Worm (Caenorhabditis elegans) whole organism, mixed stage, embryonic: Measurements from ENCODE around the gene F55H2.8.
A peak's percentile ranks its signal among the peaks of the same experiment; 100 is the strongest.

ENCODE experiments used
- M03D4.4 ChIP-seq: sonication (generic microtip); optimal IDR thresholded peaks from 2 replicates; lab custom pipeline; 2017; ENCODE audit warnings: mild to moderate bottlenecking, missing genetic modification characterization, missing compliant biosample characterization
- bed-3 ChIP-seq: fragments of 200-800 bp; sonication (Bioruptor generic); optimal IDR thresholded peaks from 3 replicates; lab custom pipeline; 2018; ENCODE audit warnings: mild to moderate bottlenecking, missing genetic modification characterization, moderate library complexity, missing compliant biosample characterization
- blmp-1 ChIP-seq: fragments of 150-350 bp; optimal IDR thresholded peaks from 2 replicates; lab custom pipeline; 2014; ENCODE audit warnings: missing biosample characterization, missing genetic modification characterization
- ceh-39 ChIP-seq: fragments of 150-350 bp; optimal IDR thresholded peaks from 2 replicates; lab custom pipeline; 2014; ENCODE audit warnings: missing biosample characterization, missing genetic modification characterization
- ceh-43 ChIP-seq: fragments of 200-800 bp; sonication (Bioruptor generic); optimal IDR thresholded peaks from 2 replicates; lab custom pipeline; 2018; ENCODE audit warnings: mild to moderate bottlenecking, missing genetic modification characterization, moderate library complexity, missing compliant biosample characterization
- ceh-83 ChIP-seq: fragments of 200-800 bp; sonication (Bioruptor generic); optimal IDR thresholded peaks from 2 replicates; lab custom pipeline; 2018; ENCODE audit warnings: mild to moderate bottlenecking, missing genetic modification characterization, missing compliant biosample characterization
- ces-1 ChIP-seq: fragments of 150-350 bp; optimal IDR thresholded peaks from 2 replicates; lab custom pipeline; 2014; ENCODE audit warnings: missing biosample characterization, missing genetic modification reagents, missing genetic modification characterization
- cnd-1 ChIP-seq: fragments of 200-800 bp; sonication (Bioruptor generic); optimal IDR thresholded peaks from 2 replicates; lab custom pipeline; 2018; ENCODE audit warnings: mild to moderate bottlenecking, missing genetic modification characterization, missing compliant biosample characterization
- drap-1 ChIP-seq: fragments of 200-800 bp; sonication (Bioruptor generic); optimal IDR thresholded peaks from 3 replicates; lab custom pipeline; 2018; ENCODE audit warnings: mild to moderate bottlenecking, missing genetic modification characterization, missing compliant biosample characterization
- elt-1 ChIP-seq: sonication (generic microtip); optimal IDR thresholded peaks from 2 replicates; lab custom pipeline; 2017; ENCODE audit warnings: missing genetic modification characterization, mild to moderate bottlenecking, missing compliant biosample characterization, antibody characterized with exemption, moderate library complexity, borderline replicate concordance; ENCODE audit not compliant: insufficient read depth
- elt-3 ChIP-seq: fragments of 150-350 bp; optimal IDR thresholded peaks from 2 replicates; lab custom pipeline; 2014; ENCODE audit warnings: missing biosample characterization, missing genetic modification characterization
- flh-1 ChIP-seq: fragments of 200-800 bp; sonication (Bioruptor generic); optimal IDR thresholded peaks from 2 replicates; lab custom pipeline; 2018; ENCODE audit warnings: mild to moderate bottlenecking, missing genetic modification characterization, moderate library complexity, missing compliant biosample characterization
- hlh-1 ChIP-seq: fragments of 150-350 bp; optimal IDR thresholded peaks from 2 replicates; lab custom pipeline; 2014; ENCODE audit warnings: missing biosample characterization, missing genetic modification reagents, missing genetic modification characterization
- lin-32 ChIP-seq: fragments of 200-800 bp; sonication (Bioruptor generic); optimal IDR thresholded peaks from 2 replicates; lab custom pipeline; 2018; ENCODE audit warnings: mild to moderate bottlenecking, missing genetic modification characterization, missing compliant biosample characterization
- lsy-2 ChIP-seq: fragments of 150-350 bp; optimal IDR thresholded peaks from 2 replicates; lab custom pipeline; 2014; ENCODE audit warnings: missing biosample characterization, missing genetic modification characterization
- mab-5 ChIP-seq: fragments of 150-350 bp; optimal IDR thresholded peaks from 2 replicates; lab custom pipeline; 2014; ENCODE audit warnings: missing biosample characterization, missing genetic modification characterization
- mep-1 ChIP-seq: fragments of 150-350 bp; optimal IDR thresholded peaks from 2 replicates; lab custom pipeline; 2017; ENCODE audit warnings: missing biosample characterization, missing genetic modification reagents, missing genetic modification characterization, inconsistent platforms
- mls-2 ChIP-seq: sonication (generic microtip); optimal IDR thresholded peaks from 2 replicates; lab custom pipeline; 2016; ENCODE audit warnings: mild to moderate bottlenecking, missing genetic modification characterization, moderate library complexity, missing compliant biosample characterization
- nhr-12 ChIP-seq: fragments of 150-350 bp; optimal IDR thresholded peaks from 2 replicates; lab custom pipeline; 2014; ENCODE audit warnings: missing biosample characterization, missing genetic modification characterization
- nhr-2 ChIP-seq: fragments of 150-350 bp; optimal IDR thresholded peaks from 2 replicates; lab custom pipeline; 2014; ENCODE audit warnings: missing biosample characterization, missing genetic modification characterization
- nhr-237 ChIP-seq: fragments of 150-350 bp; optimal IDR thresholded peaks from 2 replicates; lab custom pipeline; 2014; ENCODE audit warnings: missing biosample characterization, missing genetic modification characterization
- nhr-28 ChIP-seq: fragments of 150-350 bp; optimal IDR thresholded peaks from 2 replicates; lab custom pipeline; 2014; ENCODE audit warnings: missing biosample characterization, missing genetic modification characterization
- nhr-76 ChIP-seq: sonication (generic microtip); optimal IDR thresholded peaks from 2 replicates; lab custom pipeline; 2017; ENCODE audit warnings: missing biosample characterization, missing genetic modification characterization
- sem-2 ChIP-seq: fragments of 200-800 bp; sonication (Bioruptor generic); optimal IDR thresholded peaks from 2 replicates; lab custom pipeline; 2018; ENCODE audit warnings: mild to moderate bottlenecking, missing genetic modification characterization, missing compliant biosample characterization
- snpc-4 ChIP-seq: fragments of 150-350 bp; optimal IDR thresholded peaks from 2 replicates; lab custom pipeline; 2014; ENCODE audit warnings: missing biosample characterization, missing genetic modification characterization
- sptf-1 ChIP-seq: sonication (generic microtip); optimal IDR thresholded peaks from 2 replicates; lab custom pipeline; 2017; ENCODE audit warnings: mild to moderate bottlenecking, missing genetic modification characterization, moderate library complexity, missing compliant biosample characterization
- tbx-8 ChIP-seq: fragments of 200-800 bp; sonication (Bioruptor generic); optimal IDR thresholded peaks from 2 replicates; lab custom pipeline; 2018; ENCODE audit warnings: mild to moderate bottlenecking, missing genetic modification characterization, moderate library complexity, missing compliant biosample characterization
- unc-120 ChIP-seq: sonication (generic microtip); optimal IDR thresholded peaks from 2 replicates; lab custom pipeline; 2017; ENCODE audit warnings: missing genetic modification characterization, missing compliant biosample characterization; ENCODE audit not compliant: poor library complexity, severe bottlenecking
- unc-62 ChIP-seq: fragments of 150-350 bp; optimal IDR thresholded peaks from 2 replicates; lab custom pipeline; 2014; ENCODE audit warnings: missing biosample characterization, missing genetic modification reagents, missing genetic modification characterization
- zip-8 ChIP-seq: fragments of 150-350 bp; optimal IDR thresholded peaks from 2 replicates; lab custom pipeline; 2014; ENCODE audit warnings: missing biosample characterization, missing genetic modification characterization

The F55H2.8 gene

DNA sequence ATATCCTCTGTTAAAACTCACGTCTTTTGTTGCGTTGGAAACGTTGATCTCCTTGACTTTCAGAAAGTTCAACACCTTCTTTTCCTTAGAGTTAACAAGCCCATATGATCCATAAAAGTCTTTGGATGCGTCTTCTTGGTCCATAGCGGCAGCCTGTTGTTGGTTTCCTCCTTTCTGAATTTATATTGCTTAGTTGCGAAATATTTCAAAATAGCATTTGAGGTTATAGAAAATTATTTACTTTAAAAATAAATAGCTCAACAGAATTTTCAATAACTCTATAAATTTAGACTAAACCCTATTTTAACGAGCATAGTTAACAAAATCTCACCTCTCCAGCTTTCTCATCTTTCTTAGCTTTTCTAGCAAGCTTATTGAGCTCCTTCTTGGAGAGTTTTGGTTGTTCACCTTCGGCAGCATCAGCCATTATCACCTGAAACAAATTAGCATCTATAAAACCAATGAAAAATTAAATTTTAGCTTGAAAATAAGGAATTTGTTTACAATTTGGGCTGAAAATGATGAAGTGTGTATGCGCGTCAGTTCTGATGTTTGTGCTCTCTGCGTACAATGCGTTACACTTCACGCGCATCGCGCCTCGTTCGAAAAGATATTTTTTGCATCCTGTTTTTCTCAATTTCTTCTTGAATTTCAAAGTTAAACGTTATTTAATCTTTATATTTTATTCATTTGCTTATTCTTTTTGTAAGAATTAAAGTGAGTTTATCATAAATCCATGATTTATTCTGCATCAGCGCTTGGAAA lies 22.7 kb upstream of the F55H2.8 start, which contains the start of the genes dars-1 and ctr-9:
Gene dars-1, minus strand, starts transcription at position 433 of the 765 bp plus-strand sequence.
Gene ctr-9, plus strand, starts transcription at position 614 of the 765 bp plus-strand sequence.
- TF ChIP-seq M03D4.4, result no peak
- no peak for TF ChIP-seq zip-8
- no peak for TF ChIP-seq bed-3
- no peak for TF ChIP-seq ceh-43 (GFP tag; lab: Kevin White, UChicago)

- TF ChIP-seq blmp-1 (no peak), elt-3 (tag; lab: Kevin White, UChicago) (no peak), unc-62 (GFP tag; lab: Kevin White, UChicago) (no peak), ceh-83 (GFP tag; lab: Kevin White, UChicago) (no peak), tbx-8 (GFP tag; lab: Kevin White, UChicago) (no peak), flh-1 (GFP tag; lab: Kevin White, UChicago) (no peak), nhr-2 (tag; lab: Kevin White, UChicago) (no peak), bed-3 (no peak), ceh-43 (GFP tag; lab: Kevin White, UChicago) (no peak), drap-1 (GFP tag; lab: Kevin White, UChicago) (no peak), nhr-28 (tag; lab: Kevin White, UChicago) (no peak), lsy-2 (tag; lab: Kevin White, UChicago) (no peak)
- TF ChIP-seq, all 35 proteins: peak for 0
These were observed 19.5 kb upstream of the F55H2.8 start for ce11 chrIII:9494209-9494608.

- TF ChIP-seq nhr-28 (tag; lab: Kevin White, UChicago), result no peak
- TF ChIP-seq nhr-12, result no peak
- TF ChIP-seq ces-1, result no peak
- TF ChIP-seq snpc-4, result no peak
- TF ChIP-seq lin-32, result no peak
- no peak for TF ChIP-seq nhr-2 (tag; lab: Kevin White, UChicago)
- TF ChIP-seq blmp-1, result no peak
- no peak for TF ChIP-seq elt-3 (tag; lab: Kevin White, UChicago)
- TF ChIP-seq tbx-8 (GFP tag; lab: Kevin White, UChicago), result no peak
- no peak for TF ChIP-seq sptf-1
- no peak for TF ChIP-seq flh-1 (GFP tag; lab: Kevin White, UChicago)
- TF ChIP-seq cnd-1 (tag; lab: Kevin White, UChicago), result no peak
- TF ChIP-seq unc-120 (tag; lab: Kevin White, UChicago), result no peak
These were observed 17.6 kb upstream of the F55H2.8 start for ce11 chrIII:9496083-9496482.

DNA sequence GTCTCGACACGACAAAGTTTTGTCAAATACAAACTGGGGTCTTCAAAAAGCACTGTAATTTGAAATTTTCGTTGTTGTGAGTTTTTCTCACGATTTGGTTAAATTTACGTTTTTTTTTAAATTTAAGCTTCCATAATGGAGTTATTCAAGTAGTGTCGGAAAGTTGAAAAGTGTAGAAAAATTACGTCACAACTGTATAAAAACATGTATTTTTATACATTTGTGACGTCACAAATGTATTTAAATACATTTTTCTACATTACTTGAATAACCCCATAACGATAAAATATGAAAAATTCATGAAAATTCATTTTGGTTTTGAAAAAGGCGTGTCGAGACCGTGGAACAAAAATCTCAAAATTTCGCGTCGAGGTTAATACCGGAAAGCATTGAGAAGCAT lies 16.3 kb upstream of the F55H2.8 start:
- TF ChIP-seq elt-3 (tag; lab: Kevin White, UChicago) (no peak), drap-1 (GFP tag; lab: Kevin White, UChicago) (no peak), zip-8 (peak; percentile 94), lsy-2 (tag; lab: Kevin White, UChicago) (no peak), mab-5 (no peak), nhr-237 (tag; lab: Kevin White, UChicago) (no peak)

DNA sequence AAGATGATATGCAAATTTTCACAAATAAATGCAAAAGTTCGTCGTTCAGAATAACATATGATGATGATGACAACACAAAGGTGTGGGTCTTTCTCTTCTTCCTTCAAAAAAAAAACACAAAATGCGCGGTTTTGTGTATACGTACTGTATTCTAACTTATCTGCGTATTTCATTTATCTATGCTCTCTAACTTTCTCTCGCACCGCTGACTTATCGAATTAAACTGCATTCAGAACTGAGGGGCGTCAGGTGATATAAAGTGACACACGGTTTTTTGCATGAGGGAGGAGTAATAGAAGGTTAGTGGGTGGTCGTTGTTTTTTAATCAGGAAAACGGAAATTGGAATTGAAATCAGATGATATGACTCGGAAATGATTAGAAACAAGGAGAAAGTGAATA lies 13.4 kb upstream of the F55H2.8 start, which contains the start of gene sod-4:
Gene sod-4, minus strand, starts transcription at position 109 of the 400 bp plus-strand sequence.
- TF ChIP-seq nhr-28 (tag; lab: Kevin White, UChicago) (no peak), tbx-8 (GFP tag; lab: Kevin White, UChicago) (no peak), M03D4.4 (no peak), elt-3 (tag; lab: Kevin White, UChicago) (no peak), hlh-1 (no peak), blmp-1 (no peak), mls-2 (tag; lab: Kevin White, UChicago) (no peak), drap-1 (GFP tag; lab: Kevin White, UChicago) (no peak)

- no peak for TF ChIP-seq nhr-12
- TF ChIP-seq tbx-8 (GFP tag; lab: Kevin White, UChicago), result no peak
- no peak for TF ChIP-seq nhr-76 (tag; lab: Kevin White, UChicago)
- TF ChIP-seq lsy-2 (tag; lab: Kevin White, UChicago), result no peak
- no peak for TF ChIP-seq M03D4.4
- TF ChIP-seq nhr-28 (tag; lab: Kevin White, UChicago), result no peak
- TF ChIP-seq elt-1 (tag; lab: Kevin White, UChicago), result no peak
- TF ChIP-seq hlh-1, result no peak
- TF ChIP-seq sem-2 (GFP tag; lab: Kevin White, UChicago), result no peak
- TF ChIP-seq flh-1 (GFP tag; lab: Kevin White, UChicago), result no peak
- TF ChIP-seq drap-1 (GFP tag; lab: Kevin White, UChicago), result no peak
- TF ChIP-seq mls-2 (tag; lab: Kevin White, UChicago), result no peak
- TF ChIP-seq ceh-39 (tag; lab: Kevin White, UChicago), result no peak
- TF ChIP-seq nhr-2 (tag; lab: Kevin White, UChicago), result no peak
- TF ChIP-seq mab-5, result no peak
- TF ChIP-seq ces-1, result no peak
- TF ChIP-seq zip-8, result no peak
- TF ChIP-seq mep-1, result no peak
These were observed 12.6 kb upstream of the F55H2.8 start for ce11 chrIII:9501072-9501471.
